Fruit fly (Drosophila melanogaster): ENCODE data around the gene msk.

The msk gene

dm6 chr3L:8115864-8116528, at the start of gene msk, which contains the start of gene Arp3:
msk (plus strand) TSS chr3L:8116179.
Arp3 (minus strand) TSS chr3L:8115902.
- TF ChIP-seq NC2β (GFP tag; optimal IDR thresholded peaks at IDR 0.05) (peak; percentile 88), Doc3 (GFP tag; IDR thresholded peaks at IDR 0.05; ENCODE audit: partially characterized antibody) (peak; percentile 35; the same call in 2 of the 3 replicates), CG10366 (GFP tag; IDR thresholded peaks at IDR 0.05) (peak; percentile 60; the same call in 1 of the 2 replicates), Gug (GFP tag; IDR thresholded peaks at IDR 0.05) (peak; percentile 86), CG12942 (GFP tag; optimal IDR thresholded peaks at IDR 0.05) (peak; percentile 85), inv (GFP tag; IDR thresholded peaks at IDR 0.05; ENCODE audit: partially characterized antibody) (no peak), CG18011 (GFP tag; optimal IDR thresholded peaks at IDR 0.05) (peak; percentile 43), CG31224 (GFP tag; IDR thresholded peaks at IDR 0.05) (peak; percentile 58; the same call in 1 of the 2 replicates), Dip2 (GFP tag; IDR thresholded peaks at IDR 0.05) (no peak), CG15601 (tag; optimal IDR thresholded peaks at IDR 0.05) (peak; percentile 78), CG18619 (GFP tag; optimal IDR thresholded peaks at IDR 0.05) (peak; percentile 72), NFAT (GFP tag; IDR thresholded peaks at IDR 0.05) (peak; percentile 79), Dek (tag; optimal IDR thresholded peaks at IDR 0.05) (peak; percentile 64), CG17359 (tag; optimal IDR thresholded peaks at IDR 0.05) (peak; percentile 71), dysf (GFP tag; IDR thresholded peaks at IDR 0.05) (peak; percentile 76), da (GFP tag; optimal IDR thresholded peaks at IDR 0.05) (peak; percentile 79), Hand (GFP tag; optimal IDR thresholded peaks at IDR 0.05) (peak; percentile 52), CG18476 (GFP tag; optimal IDR thresholded peaks at IDR 0.05) (peak; percentile 72), CG11723 (GFP tag; optimal IDR thresholded peaks at IDR 0.05) (peak; percentile 64), onecut (GFP tag; IDR thresholded peaks at IDR 0.05) (peak; percentile 64), pnt (GFP tag; optimal IDR thresholded peaks at IDR 0.05) (peak; percentile 84), CG16779 (GFP tag; IDR thresholded peaks at IDR 0.05) (no peak), az2 (GFP tag; optimal IDR thresholded peaks at IDR 0.05) (peak; percentile 82), CG10431 (GFP tag; optimal IDR thresholded peaks at IDR 0.05) (peak; percentile 58), TFAM (GFP tag; optimal IDR thresholded peaks at IDR 0.05) (no peak), CG10565 (GFP tag; optimal IDR thresholded peaks at IDR 0.05) (peak; percentile 58), Ssrp (tag; optimal IDR thresholded peaks at IDR 0.05) (peak; percentile 66), bigmax (GFP tag; optimal IDR thresholded peaks at IDR 0.05) (peak; percentile 38), CG4730 (GFP tag; IDR thresholded peaks at IDR 0.05) (0 out of 2 replicates have a peak, but pooled peaks have one; percentile 37), D19B (GFP tag; optimal IDR thresholded peaks at IDR 0.05) (peak; percentile 29), Dfd (GFP tag; optimal IDR thresholded peaks at IDR 0.05) (no peak), CG11695 (GFP tag; IDR thresholded peaks at IDR 0.05) (peak; percentile 50; the same call in 1 of the 3 replicates), CG1647 (GFP tag; optimal IDR thresholded peaks at IDR 0.05) (peak; percentile 88), CG18599 (GFP tag; optimal IDR thresholded peaks at IDR 0.05) (no peak), chif (GFP tag; optimal IDR thresholded peaks at IDR 0.05) (peak; percentile 76 to 87), ab (GFP tag; optimal IDR thresholded peaks at IDR 0.05) (peak; percentile 61), repo (GFP tag; optimal IDR thresholded peaks at IDR 0.05) (peak; percentile 81), CG12769 (tag; optimal IDR thresholded peaks at IDR 0.05) (no peak), amos (GFP tag; IDR thresholded peaks at IDR 0.05; ENCODE audit: partially characterized antibody) (0 out of 2 replicates have a peak, but pooled peaks have one; percentile 49), crol (GFP tag; IDR thresholded peaks at IDR 0.05) (no peak), CG4328 (GFP tag; optimal IDR thresholded peaks at IDR 0.05) (peak; percentile 83), CG14050 (GFP tag; IDR thresholded peaks at IDR 0.05) (no peak), run (tag; optimal IDR thresholded peaks at IDR 0.05) (no peak), CG7372 (GFP tag; IDR thresholded peaks at IDR 0.05) (peak; percentile 52), CG6791 (GFP tag; IDR thresholded peaks at IDR 0.05; ENCODE audit: partially characterized antibody) (peak; percentile 55; the same call in 1 of the 3 replicates), pros (GFP tag; optimal IDR thresholded peaks at IDR 0.05) (no peak), NfI (GFP tag; optimal IDR thresholded peaks at IDR 0.05) (peak; percentile 77), CG34224 (GFP tag; IDR thresholded peaks at IDR 0.05; ENCODE audit: partially characterized antibody) (0 out of 3 replicates have a peak, but pooled peaks have one; percentile 14), CG11247 (GFP tag; IDR thresholded peaks at IDR 0.05) (peak; percentile 73)

Data from whole organism, embryonic.